Worm (Caenorhabditis elegans) whole organism, young adult: ENCODE measurements around the gene sma-6.

ENCODE experiments used
- B0019.2 ChIP-seq: fragments of 200-800 bp; sonication (Bioruptor generic); conservative IDR thresholded peaks from 2 replicates; pipeline ENCODE4 v1.3.6; 2022; ENCODE audit warnings: missing genetic modification reagents, missing genetic modification characterization, missing compliant biosample characterization
- B0261.1 ChIP-seq: sonication (generic microtip); optimal IDR thresholded peaks from 2 replicates; lab custom pipeline; 2016; ENCODE audit warnings: mild to moderate bottlenecking, missing genetic modification characterization, moderate library complexity, missing compliant biosample characterization
- B0336.3 ChIP-seq: fragments of 200-800 bp; sonication (Bioruptor generic); IDR thresholded peaks from 2 replicates; pipeline ENCODE4 v1.3.6; 2022; ENCODE audit warnings: missing genetic modification characterization, missing compliant biosample characterization
- F23B12.7 ChIP-seq: sonication (generic microtip); optimal IDR thresholded peaks from 2 replicates; lab custom pipeline; 2017; ENCODE audit warnings: missing genetic modification characterization, mild to moderate bottlenecking, missing compliant biosample characterization, antibody characterized with exemption, moderate library complexity; ENCODE audit not compliant: insufficient read depth
- F39B2.1 ChIP-seq: fragments of 200-800 bp; sonication (Bioruptor generic); IDR thresholded peaks from 2 replicates; pipeline ENCODE4 v1.3.6; 2022; ENCODE audit warnings: missing genetic modification reagents, missing genetic modification characterization, missing compliant biosample characterization
- F49E8.2 ChIP-seq: sonication (generic microtip); optimal IDR thresholded peaks from 3 replicates; lab custom pipeline; 2017; ENCODE audit warnings: missing genetic modification characterization, mild to moderate bottlenecking, missing compliant biosample characterization, antibody characterized with exemption, moderate library complexity; ENCODE audit not compliant: insufficient read depth
- F57C9.4 ChIP-seq: sonication (generic microtip); optimal IDR thresholded peaks from 2 replicates; lab custom pipeline; 2017; ENCODE audit warnings: mild to moderate bottlenecking, missing genetic modification characterization, missing compliant biosample characterization
- T26A5.8 ChIP-seq: sonication (generic microtip); optimal IDR thresholded peaks from 2 replicates; lab custom pipeline; 2016; ENCODE audit warnings: missing genetic modification characterization, missing compliant biosample characterization
- Y53G8AR.9 ChIP-seq: fragments of 200-800 bp; sonication (Bioruptor generic); conservative IDR thresholded peaks from 2 replicates; pipeline ENCODE4 v1.3.6; 2022; ENCODE audit warnings: missing genetic modification reagents, missing genetic modification characterization, missing compliant biosample characterization
- ZK185.1 ChIP-seq: sonication (generic microtip); optimal IDR thresholded peaks from 2 replicates; lab custom pipeline; 2016; ENCODE audit warnings: mild to moderate bottlenecking, missing genetic modification characterization, missing compliant biosample characterization; ENCODE audit not compliant: poor library complexity, severe bottlenecking
- akir-1 ChIP-seq: fragments of 200-800 bp; sonication (Bioruptor generic); optimal IDR thresholded peaks from 2 replicates; lab custom pipeline; 2018; ENCODE audit warnings: mild to moderate bottlenecking, missing genetic modification characterization, moderate library complexity, missing compliant biosample characterization
- attf-3 ChIP-seq: fragments of 200-800 bp; sonication (Bioruptor generic); conservative IDR thresholded peaks from 2 replicates; pipeline ENCODE4 v1.3.6; 2022; ENCODE audit warnings: missing genetic modification reagents, missing genetic modification characterization, missing compliant biosample characterization
- bed-1 ChIP-seq: fragments of 200-800 bp; sonication (Bioruptor generic); IDR thresholded peaks from 2 replicates; pipeline ENCODE4 v1.3.6; 2022; ENCODE audit warnings: missing genetic modification reagents, missing genetic modification characterization, missing compliant biosample characterization
- bed-2 ChIP-seq: fragments of 200-800 bp; sonication (Bioruptor generic); IDR thresholded peaks from 2 replicates; pipeline ENCODE4 v1.3.6; 2022; ENCODE audit warnings: missing genetic modification reagents, missing genetic modification characterization, missing compliant biosample characterization
- cebp-2 ChIP-seq: fragments of 200-800 bp; sonication (Bioruptor generic); IDR thresholded peaks from 2 replicates; pipeline ENCODE4 v1.3.6; 2022; ENCODE audit warnings: missing genetic modification characterization, missing compliant biosample characterization
- ceh-100 ChIP-seq: fragments of 200-800 bp; sonication (Bioruptor generic); IDR thresholded peaks from 2 replicates; pipeline ENCODE4 v1.3.6; 2022; ENCODE audit warnings: missing genetic modification reagents, missing genetic modification characterization, missing compliant biosample characterization
- ceh-58 ChIP-seq: fragments of 200-800 bp; sonication (Bioruptor generic); IDR thresholded peaks from 2 replicates; pipeline ENCODE4 v1.3.6; 2022; ENCODE audit warnings: missing genetic modification characterization, missing compliant biosample characterization
- ceh-91 ChIP-seq: fragments of 200-800 bp; sonication (Bioruptor generic); IDR thresholded peaks from 2 replicates; pipeline ENCODE4 v1.3.6; 2022; ENCODE audit warnings: missing genetic modification reagents, missing genetic modification characterization, missing compliant biosample characterization
- chd-7 ChIP-seq: sonication (generic microtip); optimal IDR thresholded peaks from 2 replicates; lab custom pipeline; 2016; ENCODE audit warnings: mild to moderate bottlenecking, missing genetic modification characterization, moderate library complexity, missing compliant biosample characterization
- dox-1 ChIP-seq: fragments of 200-800 bp; sonication (Bioruptor generic); IDR thresholded peaks from 2 replicates; pipeline ENCODE4 v1.3.6; 2022; ENCODE audit warnings: missing genetic modification reagents, missing genetic modification characterization, missing compliant biosample characterization
- dpl-1 ChIP-seq: fragments of 150-350 bp; optimal IDR thresholded peaks from 2 replicates; lab custom pipeline; 2014; ENCODE audit warnings: missing biosample characterization, missing genetic modification reagents, missing genetic modification characterization
- efl-1 ChIP-seq: fragments of 150-350 bp; optimal IDR thresholded peaks from 2 replicates; lab custom pipeline; 2014; ENCODE audit warnings: missing biosample characterization, missing genetic modification reagents, missing genetic modification characterization
- egrh-3 ChIP-seq: fragments of 200-800 bp; sonication (Bioruptor generic); IDR thresholded peaks from 2 replicates; pipeline ENCODE4 v1.3.6; 2022; ENCODE audit warnings: missing genetic modification reagents, missing genetic modification characterization, missing compliant biosample characterization
- ets-4 ChIP-seq: fragments of 200-800 bp; sonication (Bioruptor generic); optimal IDR thresholded peaks from 2 replicates; lab custom pipeline; 2018; ENCODE audit warnings: mild to moderate bottlenecking, missing genetic modification characterization, missing compliant biosample characterization
- fkh-3 ChIP-seq: sonication (generic microtip); optimal IDR thresholded peaks from 2 replicates; lab custom pipeline; 2016; ENCODE audit warnings: mild to moderate bottlenecking, missing genetic modification characterization, missing compliant biosample characterization
- hmg-20 ChIP-seq: fragments of 200-800 bp; sonication (Bioruptor generic); IDR thresholded peaks from 2 replicates; pipeline ENCODE4 v1.3.6; 2022; ENCODE audit warnings: missing genetic modification reagents, missing genetic modification characterization, missing compliant biosample characterization
- lag-1 ChIP-seq: fragments of 200-800 bp; sonication (Bioruptor generic); IDR thresholded peaks from 2 replicates; pipeline ENCODE4 v1.3.6; 2022; ENCODE audit warnings: missing genetic modification reagents, missing genetic modification characterization, missing compliant biosample characterization
- let-526 ChIP-seq: fragments of 200-800 bp; sonication (Bioruptor generic); IDR thresholded peaks from 2 replicates; pipeline ENCODE4 v1.3.6; 2022; ENCODE audit warnings: missing genetic modification reagents, missing genetic modification characterization, missing compliant biosample characterization
- lin-35 ChIP-seq, 3 experiments: fragments of 150-350 bp in 2 of 3; sonication (generic microtip) in 1 of 3; optimal IDR thresholded peaks; 2 replicates each; lab custom pipeline; 2014 to 2018; ENCODE audit warnings: missing biosample characterization in 3 of 3, missing genetic modification characterization in 3 of 3, missing genetic modification reagents in 3 of 3
- lin-40 ChIP-seq: sonication (generic microtip); optimal IDR thresholded peaks from 2 replicates; lab custom pipeline; 2016; ENCODE audit warnings: missing genetic modification characterization, mild to moderate bottlenecking, missing compliant biosample characterization, missing genotype, missing genetic modification reagents
- lin-54 ChIP-seq: fragments of 200-800 bp; sonication (Bioruptor generic); optimal IDR thresholded peaks from 2 replicates; lab custom pipeline; 2018; ENCODE audit warnings: mild to moderate bottlenecking, missing genetic modification characterization, missing compliant biosample characterization
- lsl-1 ChIP-seq: fragments of 200-800 bp; sonication (Bioruptor generic); optimal IDR thresholded peaks from 2 replicates; lab custom pipeline; 2018; ENCODE audit warnings: mild to moderate bottlenecking, missing genetic modification characterization, moderate library complexity, missing compliant biosample characterization
- madf-3 ChIP-seq: fragments of 200-800 bp; sonication (Bioruptor generic); IDR thresholded peaks from 2 replicates; pipeline ENCODE4 v1.3.6; 2022; ENCODE audit warnings: missing genetic modification reagents, missing genetic modification characterization, missing compliant biosample characterization
- mcd-1 ChIP-seq: fragments of 200-800 bp; sonication (Bioruptor generic); IDR thresholded peaks from 2 replicates; pipeline ENCODE4 v1.3.6; 2022; ENCODE audit warnings: missing genetic modification reagents, missing genetic modification characterization, missing compliant biosample characterization
- nfya-1 ChIP-seq: sonication (generic microtip); optimal IDR thresholded peaks from 2 replicates; lab custom pipeline; 2017; ENCODE audit warnings: antibody characterized with exemption, missing compliant biosample characterization, missing genetic modification characterization, borderline replicate concordance; ENCODE audit not compliant: insufficient read depth
- nhr-80 ChIP-seq: sonication (generic microtip); optimal IDR thresholded peaks from 2 replicates; lab custom pipeline; 2016; ENCODE audit warnings: missing genetic modification characterization, missing compliant biosample characterization
- sea-2 ChIP-seq: fragments of 200-800 bp; sonication (Bioruptor generic); IDR thresholded peaks from 2 replicates; pipeline ENCODE4 v1.3.6; 2022; ENCODE audit warnings: missing genetic modification characterization, missing compliant biosample characterization
- snpc-1.1 ChIP-seq: sonication (generic microtip); optimal IDR thresholded peaks from 2 replicates; lab custom pipeline; 2017; ENCODE audit warnings: missing genetic modification characterization, mild to moderate bottlenecking, missing compliant biosample characterization, antibody characterized with exemption, moderate library complexity, missing genotype, missing genetic modification reagents; ENCODE audit not compliant: insufficient read depth
- tlf-1 ChIP-seq: fragments of 200-800 bp; sonication (Bioruptor generic); optimal IDR thresholded peaks from 2 replicates; lab custom pipeline; 2018; ENCODE audit warnings: mild to moderate bottlenecking, missing genetic modification characterization, missing compliant biosample characterization
- zfh-2 ChIP-seq: fragments of 200-800 bp; sonication (Bioruptor generic); conservative IDR thresholded peaks from 2 replicates; pipeline ENCODE4 v1.3.6; 2022; ENCODE audit warnings: missing genetic modification reagents, missing genetic modification characterization, missing compliant biosample characterization
- ztf-26 ChIP-seq: sonication (generic microtip); optimal IDR thresholded peaks from 2 replicates; lab custom pipeline; 2017; ENCODE audit warnings: missing genetic modification characterization, missing compliant biosample characterization
- ztf-28 ChIP-seq: fragments of 200-800 bp; sonication (Bioruptor generic); IDR thresholded peaks from 2 replicates; pipeline ENCODE4 v1.3.6; 2022; ENCODE audit warnings: missing genetic modification reagents, missing genetic modification characterization, missing compliant biosample characterization

sma-6 gene

ce11 chrII:6311459-6311858, 12.8 kb upstream of the sma-6 start:
- no peak for TF ChIP-seq bed-2 (GFP tag; lab: Robert Waterston, UW)
- TF ChIP-seq ceh-58: no peak
- no peak for TF ChIP-seq F49E8.2 (tag; lab: Kevin White, UChicago)
- no peak for TF ChIP-seq attf-3 (GFP tag; lab: Robert Waterston, UW)
- TF ChIP-seq snpc-1.1: no peak
- TF ChIP-seq F57C9.4 (tag; lab: Kevin White, UChicago): no peak
- no peak for TF ChIP-seq ztf-28 (GFP tag; lab: Robert Waterston, UW)
- no peak for TF ChIP-seq F23B12.7 (tag; lab: Kevin White, UChicago)
- TF ChIP-seq dox-1: no peak
- no peak for TF ChIP-seq madf-3 (GFP tag; lab: Robert Waterston, UW)
- TF ChIP-seq lin-40: no peak
- no peak for TF ChIP-seq zfh-2
- TF ChIP-seq, all 124 proteins: peak for 0

- TF ChIP-seq T26A5.8 (no peak), lag-1 (GFP tag; lab: Robert Waterston, UW) (no peak), cebp-2 (GFP tag; lab: Robert Waterston, UW) (no peak), ceh-91 (GFP tag; lab: Robert Waterston, UW) (no peak), hmg-20 (GFP tag; lab: Robert Waterston, UW) (no peak), ets-4 (no peak)
Measured at ce11 chrII:6311888-6312287, 12.4 kb upstream of the sma-6 start.

ce11 chrII:6320655-6321388, 3.5 kb upstream of the sma-6 start, which contains the start of gene efr-3:
TSS of gene efr-3 (minus strand) at chrII:6321159.
- TF ChIP-seq F23B12.7 (tag; lab: Kevin White, UChicago) (peak; percentile 92), cebp-2 (GFP tag; lab: Robert Waterston, UW) (no peak), dpl-1 (GFP tag; lab: Kevin White, UChicago) (peak; percentile 64), lin-35 (GFP tag; optimal IDR thresholded peaks at IDR 0.05; lab: Kevin White, UChicago) (peak in 1 of 3 experiments; percentile 52), B0261.1 (tag; lab: Kevin White, UChicago) (no peak), mcd-1 (GFP tag; lab: Robert Waterston, UW) (peak; percentile 88), nhr-80 (no peak), lin-54 (GFP tag; lab: Kevin White, UChicago) (peak; percentile 84), egrh-3 (GFP tag; lab: Robert Waterston, UW) (no peak), akir-1 (GFP tag; lab: Kevin White, UChicago) (no peak), let-526 (GFP tag; lab: Robert Waterston, UW) (no peak), efl-1 (GFP tag; lab: Kevin White, UChicago) (peak; percentile 66), lsl-1 (peak; percentile 28)

- TF ChIP-seq bed-1 (GFP tag; lab: Robert Waterston, UW) (no peak), F39B2.1 (GFP tag; lab: Robert Waterston, UW) (no peak), B0336.3 (no peak), F23B12.7 (tag; lab: Kevin White, UChicago) (no peak), fkh-3 (tag; lab: Kevin White, UChicago) (no peak), ceh-100 (no peak), tlf-1 (GFP tag; lab: Kevin White, UChicago) (no peak), snpc-1.1 (no peak), lin-54 (GFP tag; lab: Kevin White, UChicago) (no peak), nfya-1 (no peak), B0019.2 (GFP tag; lab: Robert Waterston, UW) (no peak), ztf-26 (tag; lab: Kevin White, UChicago) (no peak), chd-7 (tag; lab: Kevin White, UChicago) (no peak), ZK185.1 (tag; lab: Kevin White, UChicago) (no peak), Y53G8AR.9 (GFP tag; lab: Robert Waterston, UW) (no peak), sea-2 (GFP tag; lab: Robert Waterston, UW) (no peak)
- TF ChIP-seq, all 124 proteins: peak for 0
Measured at ce11 chrII:6322081-6322480, 2.2 kb upstream of the sma-6 start.
